Fruit fly (Drosophila melanogaster): ENCODE data around the gene Cht6.

Gene Cht6

DNA sequence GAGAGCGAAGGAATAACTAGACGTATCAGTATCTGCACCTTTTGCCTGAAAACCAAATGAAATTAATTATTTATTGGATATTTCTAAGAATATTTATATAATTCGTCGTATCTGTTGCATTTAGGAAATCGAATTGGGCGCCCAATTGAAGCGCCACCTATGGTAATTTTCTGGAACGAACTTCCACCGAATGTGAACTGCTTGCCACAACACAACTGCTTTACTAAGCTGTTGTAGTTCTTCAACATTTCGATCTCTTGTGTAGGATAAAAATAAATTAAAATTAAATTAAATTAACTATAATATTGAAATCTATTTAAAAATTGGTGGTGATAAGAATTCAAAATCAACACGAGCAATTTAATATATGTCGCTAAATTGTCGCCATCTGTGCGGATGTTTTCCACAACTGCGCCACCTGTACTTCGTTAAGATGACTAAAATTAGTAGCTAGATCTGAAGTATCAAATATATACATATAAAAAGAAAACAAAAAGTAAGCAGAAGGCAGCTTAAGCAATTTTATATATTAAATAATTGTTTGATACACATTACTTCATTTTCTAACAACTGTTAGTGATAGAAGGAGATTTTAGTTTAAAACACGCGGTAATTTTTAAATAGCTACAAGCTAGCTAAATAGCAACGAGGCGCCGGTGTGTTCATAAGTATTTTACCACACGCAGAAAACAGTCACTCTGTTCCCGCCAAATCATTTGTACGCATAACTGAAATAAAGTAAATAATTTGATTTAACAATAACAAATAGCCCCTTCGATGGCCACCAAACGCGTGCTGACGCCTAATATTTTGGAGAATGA is 6.6 kb upstream of the Cht6 start, which contains the start of gene Dna2:
Gene Dna2 (plus strand): TSS at position 688 of the 821 bp plus-strand sequence.
- TF ChIP-seq eg (GFP tag; IDR thresholded peaks at IDR 0.05), result no peak
- no peak for TF ChIP-seq CG11902 (GFP tag; optimal IDR thresholded peaks at IDR 0.05)
- peak; percentile 35 for TF ChIP-seq cyc (GFP tag; optimal IDR thresholded peaks at IDR 0.05)
- TF ChIP-seq vri (GFP tag; optimal IDR thresholded peaks at IDR 0.05), result no peak
- TF ChIP-seq fd59A (GFP tag; optimal IDR thresholded peaks at IDR 0.05), result no peak
- TF ChIP-seq CG16779 (tag; optimal IDR thresholded peaks at IDR 0.05), result no peak
- TF ChIP-seq CG3032 (tag; optimal IDR thresholded peaks at IDR 0.05), result peak; percentile 14
- no peak for TF ChIP-seq CG15336 (GFP tag; IDR thresholded peaks at IDR 0.05)
- no peak for TF ChIP-seq esn (GFP tag; optimal IDR thresholded peaks at IDR 0.05)
- no peak for TF ChIP-seq Sox102F (GFP tag; optimal IDR thresholded peaks at IDR 0.05)
- peak; percentile 15 for TF ChIP-seq lz (GFP tag; optimal IDR thresholded peaks at IDR 0.05)
- TF ChIP-seq Ets96B (tag; optimal IDR thresholded peaks at IDR 0.05), result no peak
- no peak for TF ChIP-seq Smox (GFP tag; optimal IDR thresholded peaks at IDR 0.05)
- TF ChIP-seq CG31627 (GFP tag; optimal IDR thresholded peaks at IDR 0.05), result peak; percentile 42
- no peak for TF ChIP-seq Lpt (GFP tag; optimal IDR thresholded peaks at IDR 0.05)
- no peak for TF ChIP-seq ss (GFP tag; optimal IDR thresholded peaks at IDR 0.05)
- TF ChIP-seq Gug (GFP tag; IDR thresholded peaks at IDR 0.05), result no peak
- TF ChIP-seq Eip78C (GFP tag), result peak; percentile 44
- peak; percentile 1 for TF ChIP-seq pdm3 (GFP tag; optimal IDR thresholded peaks at IDR 0.05)
- TF ChIP-seq CG8119 (GFP tag; IDR thresholded peaks at IDR 0.05), result no peak
- TF ChIP-seq CG11762 (GFP tag; optimal IDR thresholded peaks at IDR 0.05; ENCODE audit: insufficient read depth), result no peak
- no peak for TF ChIP-seq CG6276 (GFP tag; optimal IDR thresholded peaks at IDR 0.05)
- no peak for TF ChIP-seq Hr4 (GFP tag; optimal IDR thresholded peaks at IDR 0.05)
- no peak for TF ChIP-seq achi (GFP tag; optimal IDR thresholded peaks at IDR 0.05)
- TF ChIP-seq Hr38 (GFP tag; optimal IDR thresholded peaks at IDR 0.05), result no peak
- peak; percentile 47 for TF ChIP-seq Hr39 (GFP tag; optimal IDR thresholded peaks at IDR 0.05)
- TF ChIP-seq CG6792 (GFP tag; optimal IDR thresholded peaks at IDR 0.05), result no peak
- peak; percentile 20 for TF ChIP-seq Met (GFP tag; optimal IDR thresholded peaks at IDR 0.05)
- TF ChIP-seq fkh (GFP tag; optimal IDR thresholded peaks at IDR 0.05), result peak; percentile 19
- no peak for TF ChIP-seq CG1621 (tag; optimal IDR thresholded peaks at IDR 0.05)

DNA sequence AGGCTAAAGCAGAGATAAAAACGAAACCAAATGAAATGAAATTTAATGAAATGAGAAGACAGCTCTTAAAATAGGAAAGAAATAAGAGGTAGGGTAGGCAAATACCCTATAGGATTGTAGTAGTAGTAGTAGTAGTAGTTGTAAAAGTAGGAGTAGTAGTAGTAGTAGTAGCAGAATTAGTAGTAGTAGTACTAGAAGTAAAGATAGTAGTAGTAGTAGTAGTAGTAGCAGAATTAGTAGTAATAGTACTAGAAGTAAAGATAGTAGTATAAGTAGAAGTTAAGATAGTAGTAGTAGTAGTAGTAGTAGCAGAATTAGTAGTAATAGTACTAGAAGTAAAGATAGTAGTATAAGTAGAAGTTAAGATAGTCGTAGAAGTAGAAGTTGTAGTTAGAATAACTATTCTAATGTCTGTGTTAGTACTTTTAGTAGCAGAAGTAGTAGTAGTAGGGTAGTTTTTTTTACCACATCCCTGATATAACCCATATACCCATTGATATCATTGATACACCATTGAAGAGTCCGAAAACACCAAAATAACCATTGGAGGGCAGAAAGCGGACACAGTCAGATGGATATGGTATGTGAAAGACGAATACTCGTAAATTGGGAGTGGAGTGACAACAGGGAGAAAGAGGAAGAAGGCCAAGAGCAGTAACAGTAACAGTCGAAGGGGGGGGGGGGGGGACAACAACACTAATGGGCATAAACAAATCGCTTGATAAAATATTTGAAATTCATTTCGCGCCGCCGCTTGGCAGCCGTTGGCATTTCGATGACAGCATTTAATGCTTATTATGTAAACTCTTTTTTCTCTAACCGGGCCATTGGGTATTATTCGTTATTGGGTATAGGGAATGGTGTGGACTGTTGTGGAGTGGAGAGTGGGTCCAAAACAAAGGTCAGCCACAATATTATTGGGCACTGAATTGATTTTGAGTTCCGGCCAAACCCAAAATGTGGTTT is 1.6 kb upstream of the Cht6 start:
- TF ChIP-seq Smox (GFP tag; optimal IDR thresholded peaks at IDR 0.05) (no peak), CG31627 (GFP tag; optimal IDR thresholded peaks at IDR 0.05) (no peak), CG3919 (GFP tag; optimal IDR thresholded peaks at IDR 0.05) (no peak), Ets96B (tag; optimal IDR thresholded peaks at IDR 0.05) (no peak), Sox15 (GFP tag; optimal IDR thresholded peaks at IDR 0.05) (no peak)

DNA sequence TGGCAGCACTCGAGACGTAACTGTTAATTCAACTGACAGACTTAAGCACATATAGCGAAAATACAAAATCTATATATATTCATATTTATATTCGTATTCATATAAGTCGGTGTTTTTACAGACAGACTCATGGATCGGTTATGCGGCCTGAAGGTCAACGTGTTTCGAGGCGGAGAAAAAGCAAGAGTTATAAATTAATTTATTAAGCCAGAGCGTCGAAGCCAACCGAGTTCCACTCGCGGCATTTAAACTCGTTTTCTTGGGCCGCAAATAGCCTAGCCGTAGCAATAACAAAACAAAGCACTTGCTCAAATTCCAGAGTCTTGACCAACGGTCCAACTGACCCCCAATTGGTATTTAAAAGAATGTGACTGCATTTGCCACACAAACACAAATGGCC is 4.2 kb downstream of the Cht6 start:
- TF ChIP-seq fd59A (GFP tag; optimal IDR thresholded peaks at IDR 0.05) (no peak), Ets21C (GFP tag; optimal IDR thresholded peaks at IDR 0.05) (no peak), eg (GFP tag; IDR thresholded peaks at IDR 0.05) (no peak), CG11294 (GFP tag; IDR thresholded peaks at IDR 0.05) (no peak), OdsH (GFP tag; optimal IDR thresholded peaks at IDR 0.05) (no peak), dsx (GFP tag; optimal IDR thresholded peaks at IDR 0.05; ENCODE audit: poor library complexity, severe bottlenecking) (no peak), Blimp-1 (GFP tag; optimal IDR thresholded peaks at IDR 0.05) (no peak), CG6276 (GFP tag; optimal IDR thresholded peaks at IDR 0.05) (no peak), CG11762 (GFP tag; optimal IDR thresholded peaks at IDR 0.05; ENCODE audit: insufficient read depth) (no peak), CG6792 (GFP tag; optimal IDR thresholded peaks at IDR 0.05) (no peak), CG6163 (GFP tag; IDR thresholded peaks at IDR 0.05) (no peak), vri (GFP tag; optimal IDR thresholded peaks at IDR 0.05) (no peak), Smox (GFP tag; optimal IDR thresholded peaks at IDR 0.05) (no peak)
